Worm (Caenorhabditis elegans): ENCODE results near the gene str-106.

- TF ChIP-seq ama-1 (optimal IDR thresholded peaks at IDR 0.05) (no peak), tbx-37 (GFP tag; conservative IDR thresholded peaks at IDR 0.05) (no peak), sea-1 (GFP tag; conservative IDR thresholded peaks at IDR 0.05) (no peak), pes-1 (GFP tag; IDR thresholded peaks at IDR 0.05) (no peak), hnd-1 (tag; optimal IDR thresholded peaks at IDR 0.05) (no peak), hmbx-1 (tag; optimal IDR thresholded peaks at IDR 0.05) (no peak), aly-1 (tag; optimal IDR thresholded peaks at IDR 0.05) (no peak), hmg-4 (GFP tag; optimal IDR thresholded peaks at IDR 0.05) (no peak)
Measured at ce11 chrV:16148805-16149204, 31.6 kb upstream of the str-106 start, which contains the start of gene F10A3.4.

Data from whole organism, early embryonic.